Worm (Caenorhabditis elegans): ENCODE measurements around the gene atgp-2.

ce11 chrII:14610492-14611142 is 33.3 kb downstream of the atgp-2 start:
- TF ChIP-seq nhr-237 (tag; optimal IDR thresholded peaks at IDR 0.05): no peak
- no peak for TF ChIP-seq nhr-11 (tag; optimal IDR thresholded peaks at IDR 0.05)
- TF ChIP-seq mep-1 (tag; optimal IDR thresholded peaks at IDR 0.05): no peak
